Worm (Caenorhabditis elegans) whole organism, L2 larva: ENCODE data around the gene srg-51.

Experiments
- C34F6.9 ChIP-seq: fragments of 150-350 bp; optimal IDR thresholded peaks from 2 replicates; lab custom pipeline; 2014; ENCODE audit warnings: missing biosample characterization, missing genetic modification characterization
- ZK546.5 ChIP-seq: sonication (generic microtip); optimal IDR thresholded peaks from 2 replicates; lab custom pipeline; 2017; ENCODE audit warnings: missing biosample characterization, missing genetic modification characterization
- blmp-1 ChIP-seq: sonication (generic microtip); optimal IDR thresholded peaks from 2 replicates; lab custom pipeline; 2017; ENCODE audit warnings: missing genetic modification characterization, mild to moderate bottlenecking, missing compliant biosample characterization, antibody characterized with exemption, moderate library complexity; ENCODE audit not compliant: insufficient read depth
- ceh-82 ChIP-seq: fragments of 150-350 bp; optimal IDR thresholded peaks from 2 replicates; lab custom pipeline; 2014; ENCODE audit warnings: missing biosample characterization, missing genetic modification characterization
- dmd-4 ChIP-seq: sonication (generic microtip); optimal IDR thresholded peaks from 2 replicates; lab custom pipeline; 2017; ENCODE audit warnings: missing biosample characterization, missing genetic modification characterization
- egl-27 ChIP-seq: sonication (generic microtip); optimal IDR thresholded peaks from 3 replicates; lab custom pipeline; 2017; ENCODE audit warnings: missing biosample characterization, missing genetic modification reagents, missing genetic modification characterization
- lin-11 ChIP-seq: fragments of 150-350 bp; sonication (generic microtip); optimal IDR thresholded peaks from 2 replicates; lab custom pipeline; 2014; ENCODE audit warnings: missing biosample characterization, missing genetic modification characterization, inconsistent platforms, mixed read lengths
- lin-13 ChIP-seq: fragments of 150-350 bp; optimal IDR thresholded peaks from 2 replicates; lab custom pipeline; 2014; ENCODE audit warnings: missing biosample characterization, missing genetic modification reagents, missing genetic modification characterization
- lsy-2 ChIP-seq, 2 experiments: fragments of 150-350 bp in 1 of 2; sonication (generic microtip) in 1 of 2; optimal IDR thresholded peaks; 2 replicates each; lab custom pipeline; 2014 to 2017; ENCODE audit warnings: missing biosample characterization in 2 of 2, missing genetic modification characterization in 2 of 2
- nhr-11 ChIP-seq: fragments of 150-350 bp; optimal IDR thresholded peaks from 2 replicates; lab custom pipeline; 2014; ENCODE audit warnings: missing biosample characterization, missing genetic modification characterization
- nhr-12 ChIP-seq: fragments of 150-350 bp; optimal IDR thresholded peaks from 2 replicates; lab custom pipeline; 2014; ENCODE audit warnings: missing biosample characterization, missing genetic modification characterization
- skn-1 ChIP-seq: sonication (generic microtip); optimal IDR thresholded peaks from 2 replicates; lab custom pipeline; 2017; ENCODE audit warnings: missing biosample characterization, missing genetic modification characterization
- sma-9 ChIP-seq, 2 experiments: fragments of 150-350 bp in 1 of 2; sonication (generic microtip) in 1 of 2; optimal IDR thresholded peaks; 2 replicates each; lab custom pipeline; 2014 to 2016; ENCODE audit warnings: missing genetic modification characterization in 2 of 2, mild to moderate bottlenecking in 1 of 2, missing biosample characterization in 1 of 2, missing compliant biosample characterization in 1 of 2, missing genetic modification reagents in 1 of 2, moderate library complexity in 1 of 2
- zag-1 ChIP-seq: fragments of 150-350 bp; optimal IDR thresholded peaks from 2 replicates; lab custom pipeline; 2014; ENCODE audit warnings: missing biosample characterization, missing genetic modification characterization

DNA sequence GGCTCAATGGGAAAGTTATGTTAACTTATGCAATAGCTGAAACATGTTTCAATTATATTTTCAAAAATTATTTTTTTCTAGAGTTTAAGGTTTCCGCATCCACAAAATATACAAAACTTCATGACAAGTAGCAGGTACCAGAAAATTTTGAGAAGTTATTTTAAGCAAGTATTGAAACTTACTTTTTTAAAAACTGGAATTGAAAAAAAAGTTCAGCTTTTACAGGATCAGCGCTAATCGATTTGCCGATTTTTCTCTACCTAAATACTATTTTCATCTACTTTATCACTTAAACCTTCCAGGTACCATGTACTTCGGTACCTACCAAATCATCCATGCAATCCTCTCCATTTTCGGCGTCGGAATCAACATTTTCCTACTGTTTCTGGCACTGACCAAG, 38.9 kb upstream of the srg-51 start, which contains the start of gene srd-23:
- no peak for TF ChIP-seq ZK546.5 (tag; lab: Kevin White, UChicago)
- no peak for TF ChIP-seq C34F6.9 (tag; lab: Kevin White, UChicago)
- TF ChIP-seq lsy-2 (tag; optimal IDR thresholded peaks at IDR 0.05; lab: Kevin White, UChicago), result no peak
- no peak for TF ChIP-seq zag-1
- no peak for TF ChIP-seq nhr-11 (tag; lab: Kevin White, UChicago)
- no peak for TF ChIP-seq ceh-82 (tag; lab: Kevin White, UChicago)
- no peak for TF ChIP-seq dmd-4
- no peak for TF ChIP-seq blmp-1 (tag; lab: Kevin White, UChicago)
- no peak for TF ChIP-seq lin-13
- no peak for TF ChIP-seq nhr-12 (tag; lab: Kevin White, UChicago)
- no peak for TF ChIP-seq skn-1 (tag; lab: Kevin White, UChicago)
- TF ChIP-seq sma-9 (GFP tag; optimal IDR thresholded peaks at IDR 0.05; lab: Kevin White, UChicago), result no peak
- TF ChIP-seq sma-9 (tag; optimal IDR thresholded peaks at IDR 0.05; lab: Kevin White, UChicago), result no peak
- no peak for TF ChIP-seq lin-11 (tag; lab: Kevin White, UChicago)
- TF ChIP-seq egl-27 (tag; lab: Kevin White, UChicago), result no peak
